Worm (Caenorhabditis elegans): ENCODE results near the gene F44E7.9.

The F44E7.9 gene

DNA sequence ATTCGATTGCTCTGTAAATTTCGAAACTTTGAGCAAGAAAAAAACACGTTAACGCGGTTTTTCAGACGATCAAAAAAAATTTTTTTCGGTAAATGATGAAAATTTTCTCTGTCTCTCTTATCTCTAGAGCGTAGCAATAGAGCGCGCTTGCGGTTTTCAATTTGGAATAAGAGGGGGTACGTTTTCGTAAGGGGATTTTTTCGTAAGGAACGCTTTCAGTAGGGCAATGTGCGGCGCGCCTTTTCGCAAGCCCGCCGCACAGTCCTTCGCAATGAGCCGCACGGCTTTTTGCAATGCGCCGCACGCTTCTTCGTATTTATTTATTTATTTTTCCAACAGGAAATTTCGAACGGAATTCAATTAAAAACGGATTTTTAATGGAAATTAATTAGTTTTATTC is 14.1 kb upstream of the F44E7.9 start, which contains the start of gene F44E7.4 (continued):
- TF ChIP-seq nhr-90 (tag; optimal IDR thresholded peaks at IDR 0.05; ENCODE audit: poor library complexity) (peak; percentile 13), ceh-82 (tag; optimal IDR thresholded peaks at IDR 0.05) (peak in 2 of 3 experiments; percentile 28 to 71), lsy-2 (tag; optimal IDR thresholded peaks at IDR 0.05) (peak; percentile 37 to 73), mab-9 (GFP tag; IDR thresholded peaks at IDR 0.05) (peak; percentile 84), nhr-47 (tag; optimal IDR thresholded peaks at IDR 0.05) (peak; percentile 63), xbp-1 (tag; optimal IDR thresholded peaks at IDR 0.05) (peak; percentile 61), blmp-1 (tag; optimal IDR thresholded peaks at IDR 0.05) (peak; percentile 32), jun-1 (tag; optimal IDR thresholded peaks at IDR 0.05) (peak; percentile 6), nhr-85 (tag) (peak; percentile 65), mdl-1 (tag; optimal IDR thresholded peaks at IDR 0.05) (peak in 1 of 2 experiments; percentile 1), lin-15B (tag; optimal IDR thresholded peaks at IDR 0.05) (peak; percentile 31), nhr-71 (tag; optimal IDR thresholded peaks at IDR 0.05) (peak; percentile 69), dpl-1 (GFP tag; optimal IDR thresholded peaks at IDR 0.05) (peak in 2 of 3 experiments; percentile 31 to 44), nhr-20 (tag; optimal IDR thresholded peaks at IDR 0.05) (peak; percentile 54)

DNA sequence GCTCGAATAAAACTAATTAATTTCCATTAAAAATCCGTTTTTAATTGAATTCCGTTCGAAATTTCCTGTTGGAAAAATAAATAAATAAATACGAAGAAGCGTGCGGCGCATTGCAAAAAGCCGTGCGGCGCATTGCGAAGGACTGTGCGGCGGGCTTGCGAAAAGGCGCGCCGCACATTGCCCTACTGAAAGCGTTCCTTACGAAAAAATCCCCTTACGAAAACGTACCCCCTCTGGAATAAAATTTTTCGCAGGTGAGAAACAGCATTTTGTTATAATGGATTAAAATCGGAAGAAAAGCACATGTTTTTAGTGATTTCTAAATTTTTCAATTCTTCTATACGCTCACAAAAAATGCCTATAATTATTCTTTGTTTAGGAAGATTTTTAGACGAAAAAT is 12.8 kb upstream of the F44E7.9 start:
- TF ChIP-seq grh-1 (GFP tag; IDR thresholded peaks at IDR 0.05) (peak; percentile 57), nhr-19 (GFP tag; conservative IDR thresholded peaks at IDR 0.05) (peak; percentile 70), isw-1 (GFP tag; IDR thresholded peaks at IDR 0.05) (peak; percentile 25; the same call in 1 of the 2 replicates), nhr-85 (tag) (peak; percentile 25)

DNA sequence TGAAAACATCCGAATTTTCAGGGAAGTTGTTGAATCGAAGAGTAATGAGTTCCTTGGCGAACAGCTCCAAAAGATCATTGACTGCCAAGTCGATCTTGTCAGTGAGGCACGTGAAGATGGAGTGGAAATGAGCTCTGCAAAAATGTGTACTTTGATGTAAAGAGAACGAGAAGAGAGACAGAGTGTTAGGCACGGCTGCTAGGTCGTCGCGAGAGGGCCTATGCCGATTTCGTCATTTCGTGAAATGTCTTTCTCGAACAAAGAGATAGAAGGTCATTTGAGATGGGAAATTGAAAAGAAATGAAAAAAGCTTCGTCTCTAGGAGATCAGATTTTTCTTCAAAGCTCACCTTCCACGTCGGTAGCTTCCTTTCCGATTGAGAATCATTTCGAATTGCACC is 11.0 kb upstream of the F44E7.9 start:
- no peak for TF ChIP-seq pag-3 (tag; optimal IDR thresholded peaks at IDR 0.05; ENCODE audit: borderline replicate concordance, insufficient read depth)
- no peak for TF ChIP-seq fkh-8 (tag; optimal IDR thresholded peaks at IDR 0.05)
- TF ChIP-seq dsc-1 (tag; optimal IDR thresholded peaks at IDR 0.05) = no peak
- TF ChIP-seq ztf-11 (tag; optimal IDR thresholded peaks at IDR 0.05) = no peak
- no peak for TF ChIP-seq swsn-7 (tag; optimal IDR thresholded peaks at IDR 0.05)
- no peak for TF ChIP-seq ceh-88 (GFP tag; IDR thresholded peaks at IDR 0.05)
- TF ChIP-seq tlp-1 (tag; optimal IDR thresholded peaks at IDR 0.05) = no peak
- peak; percentile 48 for TF ChIP-seq unc-130 (tag; optimal IDR thresholded peaks at IDR 0.05)
- TF ChIP-seq ztf-4 (tag; optimal IDR thresholded peaks at IDR 0.05) = no peak
- no peak for TF ChIP-seq aly-2 (tag; optimal IDR thresholded peaks at IDR 0.05)
- TF ChIP-seq efl-1 (optimal IDR thresholded peaks at IDR 0.05) = peak; percentile 8 to 36
- TF ChIP-seq efl-1 (GFP tag; optimal IDR thresholded peaks at IDR 0.05 in 1 of 2) = peak in 1 of 2 experiments; percentile 2
- no peak for TF ChIP-seq egl-27 (tag; optimal IDR thresholded peaks at IDR 0.05)
- TF ChIP-seq rnt-1 (tag; optimal IDR thresholded peaks at IDR 0.05) = peak; percentile 68
- TF ChIP-seq mab-9 (GFP tag; IDR thresholded peaks at IDR 0.05) = no peak
- TF ChIP-seq mdl-1 (tag; optimal IDR thresholded peaks at IDR 0.05) = peak in 1 of 2 experiments; percentile 22
- no peak for TF ChIP-seq nhr-12 (tag; optimal IDR thresholded peaks at IDR 0.05)
- TF ChIP-seq lin-14 (GFP tag; optimal IDR thresholded peaks at IDR 0.05) = peak; percentile 77
- no peak for TF ChIP-seq hlh-4 (tag; optimal IDR thresholded peaks at IDR 0.05)
- TF ChIP-seq unc-98 (GFP tag; IDR thresholded peaks at IDR 0.05) = 0 out of 2 replicates have a peak, but pooled peaks have one; percentile 22
- TF ChIP-seq nhr-84 (tag; optimal IDR thresholded peaks at IDR 0.05) = no peak
- TF ChIP-seq C34B4.2 (tag; optimal IDR thresholded peaks at IDR 0.05) = no peak
- TF ChIP-seq fkh-4 (tag; optimal IDR thresholded peaks at IDR 0.05; ENCODE audit: borderline replicate concordance) = no peak
- peak in 2 of 3 experiments; percentile 19 to 45 for TF ChIP-seq ceh-82 (tag; optimal IDR thresholded peaks at IDR 0.05)
- TF ChIP-seq nhr-77 (tag; optimal IDR thresholded peaks at IDR 0.05) = no peak
- TF ChIP-seq snu-23 (GFP tag; optimal IDR thresholded peaks at IDR 0.05) = peak; percentile 32
- TF ChIP-seq efl-3 (GFP tag; optimal IDR thresholded peaks at IDR 0.05) = no peak
- no peak for TF ChIP-seq hpl-2 (GFP tag; optimal IDR thresholded peaks at IDR 0.05)
- TF ChIP-seq zag-1 (tag; optimal IDR thresholded peaks at IDR 0.05) = no peak
- TF ChIP-seq aha-1 (tag; optimal IDR thresholded peaks at IDR 0.05) = no peak
- TF ChIP-seq lin-35 (GFP tag; optimal IDR thresholded peaks at IDR 0.05) = peak in 1 of 2 experiments; percentile 13
- TF ChIP-seq nhr-19 (GFP tag; conservative IDR thresholded peaks at IDR 0.05) = peak; percentile 63
- TF ChIP-seq elt-2 (tag; optimal IDR thresholded peaks at IDR 0.05) = no peak
- TF ChIP-seq sptf-1 (tag; optimal IDR thresholded peaks at IDR 0.05) = no peak
- no peak for TF ChIP-seq mef-2 (tag; optimal IDR thresholded peaks at IDR 0.05)
- TF ChIP-seq vab-15 (tag; optimal IDR thresholded peaks at IDR 0.05) = no peak
